Worm (Caenorhabditis elegans): ENCODE data around the gene mig-14.

ce11 chrII:13697691-13698090 lies 43.8 kb upstream of the mig-14 start:
- TF ChIP-seq odd-2 (tag; optimal IDR thresholded peaks at IDR 0.05) (no peak), elt-2 (tag; optimal IDR thresholded peaks at IDR 0.05) (no peak), sdc-2 (tag; optimal IDR thresholded peaks at IDR 0.05) (no peak)
